Worm (Caenorhabditis elegans) whole organism, L1 larva: Measurements from ENCODE around the gene R74.2.

ENCODE experiments used
- ceh-90 ChIP-seq: sonication (generic microtip); optimal IDR thresholded peaks from 2 replicates; lab custom pipeline; 2016; ENCODE audit warnings: missing genetic modification characterization, missing compliant biosample characterization
- fkh-10 ChIP-seq: sonication (generic microtip); optimal IDR thresholded peaks from 2 replicates; lab custom pipeline; 2017; ENCODE audit warnings: missing biosample characterization, missing genetic modification reagents, missing genetic modification characterization
- nhr-11 ChIP-seq: fragments of 150-350 bp; optimal IDR thresholded peaks from 2 replicates; lab custom pipeline; 2014; ENCODE audit warnings: missing biosample characterization, missing genetic modification characterization
- nhr-76 ChIP-seq: sonication (generic microtip); optimal IDR thresholded peaks from 2 replicates; lab custom pipeline; 2017; ENCODE audit warnings: missing biosample characterization, missing genetic modification characterization
- pag-3 ChIP-seq: sonication (generic microtip); optimal IDR thresholded peaks from 2 replicates; lab custom pipeline; 2017; ENCODE audit warnings: missing genetic modification characterization, mild to moderate bottlenecking, missing compliant biosample characterization, antibody characterized with exemption, borderline replicate concordance; ENCODE audit not compliant: insufficient read depth
- ztf-4 ChIP-seq: fragments of 150-350 bp; optimal IDR thresholded peaks from 2 replicates; lab custom pipeline; 2014; ENCODE audit warnings: missing biosample characterization, missing genetic modification characterization

DNA sequence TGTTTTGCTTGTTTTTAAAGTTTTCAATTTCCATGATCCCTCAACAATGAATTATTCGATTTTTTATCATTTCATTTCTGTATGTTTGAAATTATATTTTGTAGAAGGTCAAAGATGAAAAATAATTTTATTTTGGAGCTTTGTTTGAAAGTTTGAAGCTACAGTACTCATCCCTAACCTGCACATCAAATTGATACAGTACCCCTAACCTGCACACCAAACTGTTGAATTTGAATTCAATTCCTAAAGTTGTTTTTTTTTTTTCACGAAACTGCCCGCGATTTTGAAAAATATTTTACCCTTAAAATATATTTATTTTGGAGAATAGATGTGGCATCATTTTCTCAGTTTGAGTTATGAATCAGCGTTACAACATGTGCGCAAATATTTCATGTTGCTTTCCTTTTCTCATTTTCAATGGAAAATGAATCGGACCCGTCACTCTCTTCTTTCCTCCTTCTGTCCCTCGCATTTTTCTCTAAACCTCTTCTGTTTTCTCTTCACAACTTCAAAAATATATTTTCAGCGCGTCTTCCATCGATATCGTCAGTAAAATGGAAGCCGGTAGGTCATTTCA lies 17.9 kb downstream of the R74.2 start, which contains the start of gene R74.8:
- TF ChIP-seq ceh-90 (no peak), nhr-76 (tag; lab: Kevin White, UChicago) (no peak), ztf-4 (tag; lab: Kevin White, UChicago) (no peak), fkh-10 (GFP tag; lab: Kevin White, UChicago) (no peak), pag-3 (tag; lab: Kevin White, UChicago) (no peak), nhr-11 (tag; lab: Kevin White, UChicago) (no peak)
